Fruit fly (Drosophila melanogaster): ENCODE measurements around the gene CG7208.

CG7208 gene

dm6 chr3R:18188702-18189125 is 3.2 kb upstream of the CG7208 start, which contains the start of the genes CG12321 and MED17 (continued):
- TF ChIP-seq CG14965 (GFP tag; optimal IDR thresholded peaks at IDR 0.05; ENCODE audit: borderline replicate concordance) (no peak), sima (GFP tag; optimal IDR thresholded peaks at IDR 0.05) (no peak), CG7963 (GFP tag; IDR thresholded peaks at IDR 0.05; ENCODE audit: partially characterized antibody) (no peak), CG16863 (GFP tag; optimal IDR thresholded peaks at IDR 0.05) (peak; percentile 66), Fer3 (tag; optimal IDR thresholded peaks at IDR 0.05) (peak; percentile 85), CG9215 (GFP tag; IDR thresholded peaks at IDR 0.05) (peak; percentile 88), CG10565 (GFP tag; optimal IDR thresholded peaks at IDR 0.05) (peak; percentile 41), Lim3 (GFP tag; IDR thresholded peaks at IDR 0.05) (peak; percentile 64; the same call in 1 of the 2 replicates), da (GFP tag; optimal IDR thresholded peaks at IDR 0.05) (no peak), CG16815 (GFP tag; optimal IDR thresholded peaks at IDR 0.05) (peak; percentile 92), pnt (GFP tag; optimal IDR thresholded peaks at IDR 0.05) (peak; percentile 53), CG9876 (GFP tag; optimal IDR thresholded peaks at IDR 0.05) (no peak), lab (GFP tag; optimal IDR thresholded peaks at IDR 0.05) (peak; percentile 90), abd-A (tag; optimal IDR thresholded peaks at IDR 0.05) (no peak), CG10147 (GFP tag; optimal IDR thresholded peaks at IDR 0.05) (peak; percentile 88), kni (GFP tag; optimal IDR thresholded peaks at IDR 0.05) (no peak), CG11504 (tag; optimal IDR thresholded peaks at IDR 0.05) (peak; percentile 87), knrl (GFP tag; IDR thresholded peaks at IDR 0.05; ENCODE audit: partially characterized antibody) (0 out of 3 replicates have a peak, but pooled peaks have one; percentile 14), CG8290 (GFP tag; optimal IDR thresholded peaks at IDR 0.05) (peak; percentile 96), CG8290 (tag; optimal IDR thresholded peaks at IDR 0.05) (peak; percentile 73 to 85), CG8388 (GFP tag; optimal IDR thresholded peaks at IDR 0.05) (peak; percentile 80), repo (GFP tag; optimal IDR thresholded peaks at IDR 0.05) (peak; percentile 18), p53 (GFP tag; optimal IDR thresholded peaks at IDR 0.05) (no peak), tap (tag; optimal IDR thresholded peaks at IDR 0.05) (peak; percentile 52), maf-S (GFP tag; optimal IDR thresholded peaks at IDR 0.05) (no peak), H15 (GFP tag; IDR thresholded peaks at IDR 0.05) (peak; percentile 72; the same call in 2 of the 3 replicates), CG8765 (GFP tag; IDR thresholded peaks at IDR 0.05) (peak; percentile 46), grn (GFP tag; optimal IDR thresholded peaks at IDR 0.05) (no peak), ap (GFP tag; IDR thresholded peaks at IDR 0.05) (peak; percentile 77), wdn (GFP tag; IDR thresholded peaks at IDR 0.05) (peak; percentile 80), CG3838 (GFP tag; optimal IDR thresholded peaks at IDR 0.05) (peak; percentile 43), CG11560 (tag; IDR thresholded peaks at IDR 0.05) (peak; percentile 81), seq (GFP tag; IDR thresholded peaks at IDR 0.05) (peak; percentile 75), CG17359 (tag; optimal IDR thresholded peaks at IDR 0.05) (peak; percentile 84), CG8281 (tag; optimal IDR thresholded peaks at IDR 0.05) (peak; percentile 60), CG8359 (GFP tag; optimal IDR thresholded peaks at IDR 0.05; ENCODE audit: borderline replicate concordance) (peak; percentile 46), Poxn (GFP tag; IDR thresholded peaks at IDR 0.05) (peak; percentile 61), fru (optimal IDR thresholded peaks at IDR 0.05) (no peak), usp (GFP tag; optimal IDR thresholded peaks at IDR 0.05) (no peak), cg (GFP tag; optimal IDR thresholded peaks at IDR 0.05) (no peak), disco-r (GFP tag; optimal IDR thresholded peaks at IDR 0.05) (no peak), CG13424 (tag; optimal IDR thresholded peaks at IDR 0.05) (peak; percentile 87), Hr51 (GFP tag; optimal IDR thresholded peaks at IDR 0.05) (peak; percentile 74 to 91), sr (GFP tag; IDR thresholded peaks at IDR 0.05) (no peak), insv (GFP tag; optimal IDR thresholded peaks at IDR 0.05) (peak in 1 of 2 experiments; percentile 57), CkIIα-i1 (GFP tag; IDR thresholded peaks at IDR 0.05) (peak; percentile 16; the same call in 1 of the 2 replicates), CG7745 (tag; optimal IDR thresholded peaks at IDR 0.05) (no peak), amos (GFP tag; IDR thresholded peaks at IDR 0.05; ENCODE audit: partially characterized antibody) (no peak), CG6254 (GFP tag; optimal IDR thresholded peaks at IDR 0.05) (peak; percentile 70), CG10431 (GFP tag; optimal IDR thresholded peaks at IDR 0.05) (peak; percentile 51), onecut (GFP tag; IDR thresholded peaks at IDR 0.05) (peak; percentile 64)
